Fruit fly (Drosophila melanogaster): ENCODE measurements around the gene Pxt.

Pxt gene

dm6 chr3R:17700488-17701130, 18.6 kb upstream of the Pxt start (continued):
- TF ChIP-seq salm (tag; optimal IDR thresholded peaks at IDR 0.05), result peak; percentile 98
- peak; percentile 73 for TF ChIP-seq CTCF (GFP tag; optimal IDR thresholded peaks at IDR 0.05)
- peak; percentile 98 for TF ChIP-seq Rfx (GFP tag; IDR thresholded peaks at IDR 0.05)
- TF ChIP-seq CG3726 (GFP tag; IDR thresholded peaks at IDR 0.05), result peak; percentile 97
- peak; percentile 89 for TF ChIP-seq gt (GFP tag; IDR thresholded peaks at IDR 0.05)
- TF ChIP-seq CG12942 (GFP tag; optimal IDR thresholded peaks at IDR 0.05), result peak; percentile 96
- peak; percentile 96 for TF ChIP-seq CG2120 (GFP tag; optimal IDR thresholded peaks at IDR 0.05)
- TF ChIP-seq abd-A (tag; optimal IDR thresholded peaks at IDR 0.05), result peak; percentile 94
- peak; percentile 88 for TF ChIP-seq CG7271 (tag; optimal IDR thresholded peaks at IDR 0.05)
- peak; percentile 52 to 75 for TF ChIP-seq Pdp1 (GFP tag; optimal IDR thresholded peaks at IDR 0.05)
- TF ChIP-seq Side (GFP tag; optimal IDR thresholded peaks at IDR 0.05), result peak; percentile 72
- peak; percentile 92 for TF ChIP-seq CG8290 (GFP tag; optimal IDR thresholded peaks at IDR 0.05)
- TF ChIP-seq CG8290 (tag; optimal IDR thresholded peaks at IDR 0.05), result peak; percentile 44 to 52
- peak; percentile 89 for TF ChIP-seq Nf-YB (GFP tag; optimal IDR thresholded peaks at IDR 0.05)
- TF ChIP-seq crp (GFP tag; optimal IDR thresholded peaks at IDR 0.05), result peak in 1 of 2 experiments; percentile 61
- TF ChIP-seq BtbVII (GFP tag; optimal IDR thresholded peaks at IDR 0.05), result peak; percentile 99
- peak; percentile 93 for TF ChIP-seq Poxn (GFP tag; IDR thresholded peaks at IDR 0.05)
- peak; percentile 97 for TF ChIP-seq az2 (GFP tag; optimal IDR thresholded peaks at IDR 0.05)
- TF ChIP-seq Ets97D (GFP tag; optimal IDR thresholded peaks at IDR 0.05), result peak; percentile 62
- TF ChIP-seq C15 (GFP tag; IDR thresholded peaks at IDR 0.05), result peak; percentile 95
- TF ChIP-seq CG10274 (GFP tag; optimal IDR thresholded peaks at IDR 0.05), result peak; percentile 90
- TF ChIP-seq CG1832 (GFP tag; optimal IDR thresholded peaks at IDR 0.05), result no peak
- peak; percentile 99 for TF ChIP-seq Hr3 (GFP tag; optimal IDR thresholded peaks at IDR 0.05)
- no peak for TF ChIP-seq hkb (optimal IDR thresholded peaks at IDR 0.05)
- peak; percentile 99 for TF ChIP-seq hkb (GFP tag; IDR thresholded peaks at IDR 0.05)
- TF ChIP-seq zen (tag; optimal IDR thresholded peaks at IDR 0.05), result peak; percentile 93
- no peak for TF ChIP-seq Scr (GFP tag; IDR thresholded peaks at IDR 0.05; ENCODE audit: partially characterized antibody)
- peak; percentile 96 for TF ChIP-seq Taf1 (GFP tag; IDR thresholded peaks at IDR 0.05)
- peak; percentile 97 for TF ChIP-seq Asciz (GFP tag; optimal IDR thresholded peaks at IDR 0.05)
- peak; percentile 91 for TF ChIP-seq ken (GFP tag; IDR thresholded peaks at IDR 0.05)
- TF ChIP-seq dan (GFP tag; IDR thresholded peaks at IDR 0.05), result peak; percentile 53; the same call in 1 of the 2 replicates
- TF ChIP-seq Awh (GFP tag; IDR thresholded peaks at IDR 0.05), result peak; percentile 98
- peak; percentile 99 for TF ChIP-seq B-H2 (GFP tag; optimal IDR thresholded peaks at IDR 0.05)
- TF ChIP-seq bigmax (GFP tag; optimal IDR thresholded peaks at IDR 0.05), result no peak
- TF ChIP-seq fd64A (GFP tag; optimal IDR thresholded peaks at IDR 0.05), result peak; percentile 88
- TF ChIP-seq insv (GFP tag; optimal IDR thresholded peaks at IDR 0.05), result peak in 1 of 2 experiments; percentile 84
- peak; percentile 99 for TF ChIP-seq CG4328 (GFP tag; optimal IDR thresholded peaks at IDR 0.05)
- TF ChIP-seq pfk (GFP tag; optimal IDR thresholded peaks at IDR 0.05), result peak; percentile 78
- peak; percentile 98 for TF ChIP-seq CG9727 (GFP tag; optimal IDR thresholded peaks at IDR 0.05)
- TF ChIP-seq wor (GFP tag; IDR thresholded peaks at IDR 0.05), result peak; percentile 97
- TF ChIP-seq ind (GFP tag; optimal IDR thresholded peaks at IDR 0.05), result peak; percentile 98
- peak; percentile 43 for TF ChIP-seq ab (GFP tag; optimal IDR thresholded peaks at IDR 0.05)
- TF ChIP-seq hbn (GFP tag; IDR thresholded peaks at IDR 0.05; ENCODE audit: partially characterized antibody), result no peak; the same call in 1 of the 2 replicates
- no peak for TF ChIP-seq CG17568 (GFP tag; optimal IDR thresholded peaks at IDR 0.05)
- TF ChIP-seq CG3065 (GFP tag; optimal IDR thresholded peaks at IDR 0.05), result peak; percentile 94
- TF ChIP-seq Dad (GFP tag; optimal IDR thresholded peaks at IDR 0.05), result peak; percentile 53
- peak; percentile 99 for TF ChIP-seq lab (GFP tag; optimal IDR thresholded peaks at IDR 0.05)
- TF ChIP-seq D19A (tag; optimal IDR thresholded peaks at IDR 0.05), result peak; percentile 97
- TF ChIP-seq Atf-2 (GFP tag; optimal IDR thresholded peaks at IDR 0.05), result peak; percentile 52
- peak; percentile 75 for TF ChIP-seq CG7928 (GFP tag; optimal IDR thresholded peaks at IDR 0.05)
- peak; percentile 69; the same call in 1 of the 2 replicates for TF ChIP-seq CkIIα-i1 (GFP tag; IDR thresholded peaks at IDR 0.05)

Data from whole organism, embryonic.